Worm (Caenorhabditis elegans) whole organism, young adult: ENCODE measurements around the gene Y73F8A.20.

Experiments used
- F55B11.4 ChIP-seq: sonication (generic microtip); optimal IDR thresholded peaks from 2 replicates; lab custom pipeline; 2016; ENCODE audit warnings: missing compliant biosample characterization, missing genetic modification characterization, borderline replicate concordance; ENCODE audit not compliant: insufficient read depth
- ama-1 ChIP-seq, 3 experiments: fragments of 150-350 bp in 1 of 3; sonication (generic microtip) in 2 of 3; optimal IDR thresholded peaks; 2 replicates each; lab custom pipeline; 2014 to 2018; ENCODE audit warnings: missing biosample characterization in 2 of 3, missing genetic modification characterization in 2 of 3, missing genetic modification reagents in 2 of 3
- dpl-1 ChIP-seq: fragments of 150-350 bp; optimal IDR thresholded peaks from 2 replicates; lab custom pipeline; 2014; ENCODE audit warnings: missing biosample characterization, missing genetic modification reagents, missing genetic modification characterization
- ekl-4 ChIP-seq: fragments of 200-800 bp; sonication (Bioruptor generic); IDR thresholded peaks from 2 replicates; pipeline ENCODE4 v1.3.6; 2022; ENCODE audit warnings: missing genetic modification reagents, missing genetic modification characterization, missing compliant biosample characterization
- lin-40 ChIP-seq: sonication (generic microtip); optimal IDR thresholded peaks from 2 replicates; lab custom pipeline; 2016; ENCODE audit warnings: missing genetic modification characterization, mild to moderate bottlenecking, missing compliant biosample characterization, missing genotype, missing genetic modification reagents
- unc-62 ChIP-seq: fragments of 150-350 bp; optimal IDR thresholded peaks from 2 replicates; lab custom pipeline; 2014; ENCODE audit warnings: missing biosample characterization, missing genetic modification reagents, missing genetic modification characterization
- zim-3 ChIP-seq: sonication (generic microtip); optimal IDR thresholded peaks from 2 replicates; lab custom pipeline; 2017; ENCODE audit warnings: mild to moderate bottlenecking, missing genetic modification characterization, moderate library complexity, missing compliant biosample characterization

DNA sequence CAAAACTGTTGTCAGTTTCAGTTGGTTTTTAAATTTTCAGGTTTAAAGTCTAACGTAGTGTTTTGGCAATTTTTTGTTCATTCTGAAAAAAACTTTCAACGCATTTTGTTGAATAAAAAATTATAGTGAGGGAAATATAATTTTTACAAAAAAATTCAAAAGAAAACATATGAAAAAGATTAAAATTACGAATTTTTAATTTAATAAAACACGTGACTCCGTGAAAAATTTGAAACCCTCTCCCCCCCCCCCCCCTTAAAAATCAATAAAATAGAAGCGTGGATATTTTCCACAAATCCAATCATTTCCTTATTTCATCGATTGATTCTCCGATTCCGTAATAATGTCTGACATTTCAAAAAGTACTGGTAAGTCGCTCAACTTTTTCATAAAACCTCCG is at the start of gene Y73F8A.20:
- TF ChIP-seq lin-40 (no peak), ekl-4 (GFP tag; lab: Robert Waterston, UW) (no peak), ama-1 (optimal IDR thresholded peaks at IDR 0.05; lab: Kevin White, UChicago) (no peak), ama-1 (GFP tag; optimal IDR thresholded peaks at IDR 0.05; lab: Kevin White, UChicago) (no peak), unc-62 (no peak), dpl-1 (no peak), zim-3 (tag; lab: Kevin White, UChicago) (no peak), F55B11.4 (tag; lab: Kevin White, UChicago) (no peak)
